Worm (Caenorhabditis elegans) whole organism, young adult: ENCODE data around the gene col-20.

Experiments
- ZK185.1 ChIP-seq: sonication (generic microtip); optimal IDR thresholded peaks from 2 replicates; lab custom pipeline; 2016; ENCODE audit warnings: mild to moderate bottlenecking, missing genetic modification characterization, missing compliant biosample characterization; ENCODE audit not compliant: poor library complexity, severe bottlenecking
- madf-3 ChIP-seq: fragments of 200-800 bp; sonication (Bioruptor generic); IDR thresholded peaks from 2 replicates; pipeline ENCODE4 v1.3.6; 2022; ENCODE audit warnings: missing genetic modification reagents, missing genetic modification characterization, missing compliant biosample characterization
- madf-8 ChIP-seq: fragments of 200-800 bp; sonication (Bioruptor generic); conservative IDR thresholded peaks from 2 replicates; pipeline ENCODE4 v1.3.6; 2022; ENCODE audit warnings: missing genetic modification reagents, missing genetic modification characterization, missing compliant biosample characterization
- nfya-1 ChIP-seq: sonication (generic microtip); optimal IDR thresholded peaks from 2 replicates; lab custom pipeline; 2017; ENCODE audit warnings: antibody characterized with exemption, missing compliant biosample characterization, missing genetic modification characterization, borderline replicate concordance; ENCODE audit not compliant: insufficient read depth
- snpc-1.3 ChIP-seq: sonication (generic microtip); optimal IDR thresholded peaks from 2 replicates; lab custom pipeline; 2017; ENCODE audit warnings: missing genetic modification characterization, mild to moderate bottlenecking, missing compliant biosample characterization, antibody characterized with exemption, moderate library complexity, missing genotype, missing genetic modification reagents; ENCODE audit not compliant: insufficient read depth
- tbx-9 ChIP-seq: sonication (generic microtip); optimal IDR thresholded peaks from 2 replicates; lab custom pipeline; 2016; ENCODE audit warnings: borderline replicate concordance, missing genetic modification characterization, inconsistent platforms, missing compliant biosample characterization
- tlf-1 ChIP-seq: fragments of 200-800 bp; sonication (Bioruptor generic); optimal IDR thresholded peaks from 2 replicates; lab custom pipeline; 2018; ENCODE audit warnings: mild to moderate bottlenecking, missing genetic modification characterization, missing compliant biosample characterization
- unc-130 ChIP-seq: sonication (generic microtip); optimal IDR thresholded peaks from 2 replicates; lab custom pipeline; 2016; ENCODE audit warnings: missing genetic modification reagents, missing genetic modification characterization, missing compliant biosample characterization
- ztf-25 ChIP-seq: fragments of 200-800 bp; sonication (Bioruptor generic); IDR thresholded peaks from 2 replicates; pipeline ENCODE4 v1.3.6; 2022; ENCODE audit warnings: missing genetic modification reagents, missing genetic modification characterization, missing compliant biosample characterization

- no peak for TF ChIP-seq madf-8 (GFP tag; lab: Robert Waterston, UW)
- TF ChIP-seq snpc-1.3 (tag; lab: Kevin White, UChicago), result no peak
- TF ChIP-seq nfya-1 (tag; lab: Kevin White, UChicago), result no peak
- no peak for TF ChIP-seq tlf-1
- no peak for TF ChIP-seq tbx-9 (tag; lab: Kevin White, UChicago)
- no peak for TF ChIP-seq ZK185.1 (tag; lab: Kevin White, UChicago)
- TF ChIP-seq ztf-25 (GFP tag; lab: Robert Waterston, UW), result no peak
- TF ChIP-seq unc-130 (GFP tag; lab: Kevin White, UChicago), result no peak
- TF ChIP-seq madf-3, result no peak
These were observed 34.2 kb upstream of the col-20 start, which contains the start of gene btbd-10 for ce11 chrII:4904778-4905177.
